Fruit fly (Drosophila melanogaster) whole organism, embryonic: ENCODE measurements around the gene Argp.
A peak's percentile ranks its signal among the peaks of the same experiment; 100 is the strongest.

ENCODE experiments used
- Abd-B ChIP-seq: fragments of 200-800 bp; sonication (Bioruptor generic); optimal IDR thresholded peaks from 2 replicates; lab custom pipeline; 2018; ENCODE audit warnings: missing biosample characterization, mild to moderate bottlenecking, missing genetic modification characterization, moderate library complexity
- CG11247 ChIP-seq: fragments of 200-800 bp; sonication (Bioruptor generic); IDR thresholded peaks from 2 replicates; pipeline ENCODE4 v1.3.6; 2022; ENCODE audit warnings: missing biosample characterization, missing genetic modification characterization
- CG11456 ChIP-seq: fragments of 200-800 bp; sonication (Bioruptor generic); IDR thresholded peaks from 3 replicates; pipeline ENCODE4 v1.3.6; 2022; ENCODE audit warnings: missing biosample characterization, missing genetic modification characterization
- CG11560 ChIP-seq: fragments of 200-800 bp; sonication (Bioruptor generic); IDR thresholded peaks from 3 replicates; pipeline ENCODE4 v1.3.6; 2022; ENCODE audit warnings: missing biosample characterization, missing genetic modification characterization
- CG15514 ChIP-seq: fragments of 200-800 bp; sonication (Bioruptor generic); optimal IDR thresholded peaks from 3 replicates; lab custom pipeline; 2017; ENCODE audit warnings: missing biosample characterization, missing genetic modification characterization, mild to moderate bottlenecking, moderate library complexity, missing genetic modification reagents
- CG15696 ChIP-seq: fragments of 200-800 bp; sonication (Bioruptor generic); optimal IDR thresholded peaks from 2 replicates; lab custom pipeline; 2019; ENCODE audit warnings: missing biosample characterization, mild to moderate bottlenecking, missing genetic modification characterization, moderate library complexity
- CG16779 ChIP-seq: fragments of 200-800 bp; sonication (Bioruptor generic); IDR thresholded peaks from 2 replicates; pipeline ENCODE4 v1.3.6; 2022; ENCODE audit warnings: missing biosample characterization, missing genetic modification characterization
- CG18599 ChIP-seq: fragments of 200-800 bp; sonication (Bioruptor generic); optimal IDR thresholded peaks from 3 replicates; lab custom pipeline; 2017; ENCODE audit warnings: missing biosample characterization, missing genetic modification characterization, mild to moderate bottlenecking, moderate library complexity, missing genetic modification reagents
- CG18619 ChIP-seq: fragments of 200-800 bp; sonication (Bioruptor generic); optimal IDR thresholded peaks from 3 replicates; lab custom pipeline; 2017; ENCODE audit warnings: missing biosample characterization, mild to moderate bottlenecking, missing genetic modification characterization
- CG32767 ChIP-seq: fragments of 200-800 bp; sonication (Bioruptor generic); IDR thresholded peaks from 2 replicates; pipeline ENCODE4 v1.3.6; 2022; ENCODE audit warnings: missing biosample characterization, missing genetic modification characterization
- CG33557 ChIP-seq: fragments of 200-800 bp; sonication (Bioruptor generic); optimal IDR thresholded peaks from 2 replicates; lab custom pipeline; 2019; ENCODE audit warnings: missing biosample characterization, mild to moderate bottlenecking, missing genetic modification characterization, moderate library complexity
- CG34224 ChIP-seq: fragments of 200-800 bp; sonication (Bioruptor generic); IDR thresholded peaks from 3 replicates; pipeline ENCODE4 v1.3.6; 2022; ENCODE audit warnings: missing biosample characterization, missing genetic modification characterization; ENCODE audit not compliant: partially characterized antibody
- CG4707 ChIP-seq: fragments of 200-800 bp; sonication (Bioruptor generic); optimal IDR thresholded peaks from 2 replicates; lab custom pipeline; 2018; ENCODE audit warnings: missing biosample characterization, mild to moderate bottlenecking, missing genetic modification characterization, moderate library complexity
- CG6654 ChIP-seq: fragments of 200-800 bp; sonication (Bioruptor generic); optimal IDR thresholded peaks from 2 replicates; lab custom pipeline; 2017; ENCODE audit warnings: missing biosample characterization, mild to moderate bottlenecking, missing genetic modification characterization
- CG6689 ChIP-seq: fragments of 200-800 bp; sonication (Bioruptor generic); IDR thresholded peaks from 2 replicates; pipeline ENCODE4 v1.3.6; 2022; ENCODE audit warnings: missing biosample characterization, missing genetic modification characterization
- CG7271 ChIP-seq: fragments of 200-800 bp; sonication (Bioruptor generic); optimal IDR thresholded peaks from 2 replicates; lab custom pipeline; 2018; ENCODE audit warnings: missing biosample characterization, mild to moderate bottlenecking, missing genetic modification characterization, moderate library complexity
- CG8765 ChIP-seq: fragments of 200-800 bp; sonication (Bioruptor generic); IDR thresholded peaks from 2 replicates; pipeline ENCODE4 v1.3.6; 2022; ENCODE audit warnings: missing biosample characterization, missing genetic modification characterization
- CG9876 ChIP-seq: fragments of 200-800 bp; sonication (Bioruptor generic); optimal IDR thresholded peaks from 2 replicates; lab custom pipeline; 2016; ENCODE audit warnings: missing biosample characterization, missing genetic modification characterization
- D19A ChIP-seq: fragments of 200-800 bp; optimal IDR thresholded peaks from 3 replicates; lab custom pipeline; 2019; ENCODE audit warnings: missing biosample characterization, mild to moderate bottlenecking, missing genetic modification characterization, moderate library complexity
- HHEX ChIP-seq: fragments of 200-800 bp; sonication (Bioruptor generic); optimal IDR thresholded peaks from 3 replicates; lab custom pipeline; 2017; ENCODE audit warnings: missing biosample characterization, mild to moderate bottlenecking, missing genetic modification characterization, missing genetic modification reagents
- Hey ChIP-seq: fragments of 200-800 bp; sonication (Bioruptor generic); optimal IDR thresholded peaks from 3 replicates; lab custom pipeline; 2018; ENCODE audit warnings: missing biosample characterization, mild to moderate bottlenecking, missing genetic modification characterization
- Hr78 ChIP-seq, 2 experiments: fragments of 200-800 bp in 1 of 2; fragments of >200 bp in 1 of 2; sonication (Bioruptor generic) in 1 of 2; optimal IDR thresholded peaks; 2 replicates each; lab custom pipeline; 2017 to 2019; ENCODE audit warnings: missing biosample characterization in 2 of 2, missing genetic modification characterization in 2 of 2, mild to moderate bottlenecking in 1 of 2, moderate library complexity in 1 of 2
- Nf-YB ChIP-seq: fragments of 200-800 bp; sonication (Bioruptor generic); optimal IDR thresholded peaks from 3 replicates; lab custom pipeline; 2019; ENCODE audit warnings: missing biosample characterization, mild to moderate bottlenecking, missing genetic modification characterization, moderate library complexity
- Rfx ChIP-seq: fragments of 200-800 bp; sonication (Bioruptor generic); IDR thresholded peaks from 2 replicates; pipeline ENCODE4 v1.3.6; 2022; ENCODE audit warnings: missing biosample characterization, missing genetic modification characterization
- Trl ChIP-seq, 3 experiments: fragments of >200 bp in 2 of 3; fragments of 200-800 bp in 1 of 3; sonication (Bioruptor generic) in 1 of 3; optimal IDR thresholded peaks; 2 replicates in 1 of 3; 3 replicates in 2 of 3; lab custom pipeline; 2016 to 2017; ENCODE audit warnings: missing biosample characterization in 1 of 3, missing genetic modification characterization in 1 of 3
- bcd ChIP-seq: fragments of 200-800 bp; sonication (Bioruptor generic); optimal IDR thresholded peaks from 2 replicates; lab custom pipeline; 2017; ENCODE audit warnings: missing biosample characterization, mild to moderate bottlenecking, missing genetic modification characterization
- chm ChIP-seq: fragments of 200-800 bp; sonication (Bioruptor generic); IDR thresholded peaks from 2 replicates; pipeline ENCODE4 v1.3.6; 2022; ENCODE audit warnings: missing biosample characterization, missing genetic modification characterization
- cwo ChIP-seq: fragments of 200-800 bp; sonication (Bioruptor generic); optimal IDR thresholded peaks from 3 replicates; lab custom pipeline; 2017; ENCODE audit warnings: missing biosample characterization, missing genetic modification characterization, mild to moderate bottlenecking, moderate library complexity, missing genetic modification reagents
- dati ChIP-seq: fragments of 200-800 bp; sonication (Bioruptor generic); IDR thresholded peaks from 2 replicates; pipeline ENCODE4 v1.3.6; 2022; ENCODE audit warnings: missing biosample characterization, missing genetic modification characterization
- emc ChIP-seq: fragments of 200-800 bp; sonication (Bioruptor generic); optimal IDR thresholded peaks from 2 replicates; lab custom pipeline; 2016; ENCODE audit warnings: missing biosample characterization, missing genetic modification characterization
- fd64A ChIP-seq: fragments of 200-800 bp; sonication (Bioruptor generic); optimal IDR thresholded peaks from 3 replicates; lab custom pipeline; 2018; ENCODE audit warnings: missing biosample characterization, mild to moderate bottlenecking, missing genetic modification characterization
- gcm2 ChIP-seq: fragments of 200-800 bp; sonication (Bioruptor generic); optimal IDR thresholded peaks from 2 replicates; lab custom pipeline; 2016; ENCODE audit warnings: missing biosample characterization, missing genetic modification characterization
- gem ChIP-seq: fragments of 200-800 bp; sonication (Bioruptor generic); optimal IDR thresholded peaks from 2 replicates; lab custom pipeline; 2019; ENCODE audit warnings: missing biosample characterization, mild to moderate bottlenecking, missing genetic modification characterization, moderate library complexity
- h ChIP-seq: fragments of >200 bp; optimal IDR thresholded peaks from 2 replicates; lab custom pipeline; 2017
- her ChIP-seq: fragments of 200-800 bp; sonication (Bioruptor generic); optimal IDR thresholded peaks from 2 replicates; lab custom pipeline; 2016; ENCODE audit warnings: missing biosample characterization, missing genetic modification characterization
- ken ChIP-seq: fragments of 200-800 bp; sonication (Bioruptor generic); IDR thresholded peaks from 3 replicates; pipeline ENCODE4 v1.3.6; 2022; ENCODE audit warnings: missing biosample characterization, missing genetic modification characterization
- klu ChIP-seq: fragments of 200-800 bp; sonication (Bioruptor generic); IDR thresholded peaks from 2 replicates; pipeline ENCODE4 v1.3.6; 2022; ENCODE audit warnings: missing biosample characterization, missing genetic modification characterization
- lola ChIP-seq, 3 experiments: fragments of >200 bp in 2 of 3; fragments of 200-800 bp in 1 of 3; sonication (Bioruptor generic) in 1 of 3; optimal IDR thresholded peaks; 2 replicates each; lab custom pipeline; 2017 to 2019; ENCODE audit warnings: missing biosample characterization in 3 of 3, missing genetic modification characterization in 3 of 3, mild to moderate bottlenecking in 1 of 3, moderate library complexity in 1 of 3
- lov ChIP-seq, 2 experiments: fragments of 200-800 bp in 1 of 2; fragments of >200 bp in 1 of 2; sonication (Bioruptor generic) in 1 of 2; IDR thresholded peaks in 1 of 2; optimal IDR thresholded peaks in 1 of 2; 2 replicates in 1 of 2; 3 replicates in 1 of 2; pipeline versions ENCODE4 v1.3.6 to Lab custom; 2017 to 2022; ENCODE audit warnings: missing biosample characterization in 1 of 2, missing genetic modification characterization in 1 of 2
- peb ChIP-seq: fragments of 200-800 bp; sonication (Bioruptor generic); IDR thresholded peaks from 2 replicates; pipeline ENCODE4 v1.3.6; 2022; ENCODE audit warnings: missing biosample characterization, missing genetic modification characterization
- pros ChIP-seq: fragments of 200-800 bp; sonication (Bioruptor generic); optimal IDR thresholded peaks from 3 replicates; lab custom pipeline; 2019; ENCODE audit warnings: missing biosample characterization, mild to moderate bottlenecking, missing genetic modification characterization, moderate library complexity
- psq ChIP-seq: fragments of 200-800 bp; sonication (Bioruptor generic); optimal IDR thresholded peaks from 2 replicates; lab custom pipeline; 2017; ENCODE audit warnings: missing biosample characterization, missing genetic modification characterization
- run ChIP-seq: fragments of 200-800 bp; sonication (Bioruptor generic); optimal IDR thresholded peaks from 3 replicates; lab custom pipeline; 2018; ENCODE audit warnings: missing biosample characterization, mild to moderate bottlenecking, missing genetic modification characterization
- scrt ChIP-seq: fragments of 200-800 bp; sonication (Bioruptor generic); optimal IDR thresholded peaks from 2 replicates; lab custom pipeline; 2018; ENCODE audit warnings: missing biosample characterization, mild to moderate bottlenecking, missing genetic modification characterization, moderate library complexity
- sima ChIP-seq: fragments of 200-800 bp; sonication (Bioruptor generic); optimal IDR thresholded peaks from 2 replicates; lab custom pipeline; 2016; ENCODE audit warnings: missing biosample characterization, missing genetic modification characterization
- sqz ChIP-seq: fragments of 200-800 bp; sonication (Bioruptor generic); optimal IDR thresholded peaks from 3 replicates; lab custom pipeline; 2018; ENCODE audit warnings: missing biosample characterization, mild to moderate bottlenecking, missing genetic modification characterization
- trem ChIP-seq: fragments of 200-800 bp; optimal IDR thresholded peaks from 3 replicates; lab custom pipeline; 2019; ENCODE audit warnings: missing biosample characterization, mild to moderate bottlenecking, missing genetic modification characterization, moderate library complexity
- wdn ChIP-seq: fragments of 200-800 bp; sonication (Bioruptor generic); IDR thresholded peaks from 2 replicates; pipeline ENCODE4 v1.3.6; 2022; ENCODE audit warnings: missing biosample characterization, missing genetic modification characterization

Gene Argp

DNA sequence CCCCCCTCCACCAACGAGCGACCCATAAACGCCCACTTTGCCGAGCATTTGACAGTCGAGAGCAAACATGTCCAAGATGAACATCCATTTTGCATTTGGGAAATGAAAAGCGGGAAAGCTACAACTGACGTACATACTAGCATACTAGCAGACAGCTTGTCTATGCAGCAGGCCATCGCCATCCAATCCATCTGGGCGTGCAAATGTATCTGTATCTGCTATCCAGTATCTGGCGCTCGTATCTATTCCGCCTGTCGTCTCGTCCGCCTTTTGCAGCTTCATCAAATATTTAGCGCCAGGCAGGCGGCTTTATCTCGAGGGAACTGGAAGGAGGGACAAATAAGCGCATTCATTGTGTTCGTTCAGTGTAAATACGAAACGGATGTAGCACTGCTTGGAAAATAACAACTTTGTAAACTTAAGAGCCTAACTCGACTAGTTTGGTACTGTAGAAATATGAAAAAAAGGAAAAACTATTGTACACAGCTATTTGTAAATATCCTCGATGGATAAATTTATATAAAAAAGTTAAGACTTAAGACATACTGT, 4.3 kb upstream of the Argp start (continued):
- TF ChIP-seq Rfx (GFP tag; lab: Robert Waterston, UW) (0 out of 2 replicates have a peak, but pooled peaks have one; percentile 12), CG11456 (GFP tag; lab: Robert Waterston, UW) (0 out of 3 replicates have a peak, but pooled peaks have one; percentile 33), run (no peak), CG7271 (tag; lab: Kevin White, UChicago) (no peak), CG32767 (GFP tag; lab: Robert Waterston, UW) (no peak), gcm2 (GFP tag; lab: Kevin White, UChicago) (no peak), CG18599 (GFP tag; lab: Kevin White, UChicago) (no peak), CG9876 (GFP tag; lab: Kevin White, UChicago) (no peak), h (lab: Kevin White, UChicago) (no peak), emc (no peak), her (no peak), CG15696 (peak; percentile 19), gem (tag; lab: Kevin White, UChicago) (peak; percentile 7), D19A (no peak), sqz (GFP tag; lab: Kevin White, UChicago) (peak; percentile 12), sima (no peak), dati (GFP tag; lab: Robert Waterston, UW) (no peak), CG16779 (GFP tag; lab: Robert Waterston, UW) (0 out of 2 replicates have a peak, but pooled peaks have one; percentile 29), psq (GFP tag; lab: Kevin White, UChicago) (no peak), CG6689 (GFP tag; lab: Robert Waterston, UW) (no peak), CG4707 (GFP tag; lab: Kevin White, UChicago) (no peak), wdn (GFP tag; lab: Robert Waterston, UW) (no peak), CG33557 (GFP tag; lab: Kevin White, UChicago) (peak; percentile 14), lola (GFP tag; optimal IDR thresholded peaks at IDR 0.05; lab: Kevin White, UChicago) (peak in 1 of 3 experiments; percentile 5)

DNA sequence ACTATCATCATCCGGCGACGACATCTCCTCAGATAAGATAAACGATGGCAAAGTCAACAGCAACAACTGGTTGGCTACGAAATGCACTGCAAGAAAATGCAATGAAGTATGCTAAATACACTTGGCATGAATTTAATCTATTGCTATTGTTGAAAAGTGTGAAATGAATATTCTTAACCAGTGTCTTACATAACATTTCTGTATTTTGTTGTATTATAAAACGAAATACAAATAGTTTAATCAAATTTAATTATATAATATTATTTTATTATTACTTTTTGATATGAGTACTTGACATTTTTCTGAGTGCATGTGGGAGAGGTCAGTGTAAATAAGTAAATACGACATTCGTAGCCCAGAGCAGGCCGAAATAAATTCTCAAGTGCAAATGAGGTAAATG, 3.8 kb upstream of the Argp start:
- TF ChIP-seq Trl (optimal IDR thresholded peaks at IDR 0.05; lab: Kevin White, UChicago) (no peak), Trl (GFP tag; optimal IDR thresholded peaks at IDR 0.05; lab: Kevin White, UChicago) (no peak), Hr78 (GFP tag; optimal IDR thresholded peaks at IDR 0.05; lab: Kevin White, UChicago) (peak in 1 of 2 experiments; percentile 13), CG6654 (GFP tag; lab: Kevin White, UChicago) (no peak), HHEX (GFP tag; lab: Kevin White, UChicago) (peak; percentile 14), CG8765 (GFP tag; lab: Robert Waterston, UW) (no peak), chm (GFP tag; lab: Robert Waterston, UW) (no peak), CG11247 (GFP tag; lab: Robert Waterston, UW) (no peak), CG18619 (peak; percentile 8), Nf-YB (GFP tag; lab: Kevin White, UChicago) (no peak), Hey (tag; lab: Kevin White, UChicago) (no peak), h (lab: Kevin White, UChicago) (no peak), fd64A (no peak), bcd (GFP tag; lab: Kevin White, UChicago) (no peak), klu (GFP tag; lab: Robert Waterston, UW) (no peak), Abd-B (GFP tag; lab: Kevin White, UChicago) (no peak), CG34224 (GFP tag; lab: Robert Waterston, UW) (no peak), scrt (GFP tag; lab: Kevin White, UChicago) (peak; percentile 3), CG11560 (no peak), cwo (GFP tag; lab: Kevin White, UChicago) (peak; percentile 7), lov (optimal IDR thresholded peaks at IDR 0.05; lab: Kevin White, UChicago) (no peak), lov (GFP tag; IDR thresholded peaks at IDR 0.05; lab: Robert Waterston, UW) (no peak), sqz (GFP tag; lab: Kevin White, UChicago) (no peak), CG15514 (GFP tag; lab: Kevin White, UChicago) (no peak), ken (GFP tag; lab: Robert Waterston, UW) (no peak), pros (GFP tag; lab: Kevin White, UChicago) (no peak), CG6689 (GFP tag; lab: Robert Waterston, UW) (no peak), CG32767 (GFP tag; lab: Robert Waterston, UW) (no peak), peb (GFP tag; lab: Robert Waterston, UW) (no peak), trem (tag; lab: Kevin White, UChicago) (peak; percentile 58)
